Worm (Caenorhabditis elegans) whole organism, L1 larva: ENCODE results near the gene hot-3.

Experiments used
- C16A3.4 ChIP-seq: fragments of 150-350 bp; optimal IDR thresholded peaks from 2 replicates; lab custom pipeline; 2014; ENCODE audit warnings: missing biosample characterization, missing genetic modification characterization
- C34B4.2 ChIP-seq: sonication (generic microtip); optimal IDR thresholded peaks from 2 replicates; lab custom pipeline; 2017; ENCODE audit warnings: mild to moderate bottlenecking, missing genetic modification characterization, missing compliant biosample characterization
- alr-1 ChIP-seq: fragments of 200-800 bp; sonication (Bioruptor generic); optimal IDR thresholded peaks from 2 replicates; lab custom pipeline; 2018; ENCODE audit warnings: borderline replicate concordance, mild to moderate bottlenecking, missing genetic modification characterization, missing compliant biosample characterization
- aly-2 ChIP-seq: fragments of 150-350 bp; optimal IDR thresholded peaks from 2 replicates; lab custom pipeline; 2014; ENCODE audit warnings: missing biosample characterization, missing genetic modification characterization
- ceh-63 ChIP-seq: fragments of 200-800 bp; sonication (Bioruptor generic); optimal IDR thresholded peaks from 2 replicates; lab custom pipeline; 2018; ENCODE audit warnings: mild to moderate bottlenecking, missing genetic modification characterization, missing compliant biosample characterization
- ceh-8 ChIP-seq: fragments of 200-800 bp; sonication (Bioruptor generic); optimal IDR thresholded peaks from 2 replicates; lab custom pipeline; 2018; ENCODE audit warnings: mild to moderate bottlenecking, missing genetic modification characterization, moderate library complexity, missing compliant biosample characterization
- egl-27 ChIP-seq, 2 experiments: fragments of 150-350 bp in 1 of 2; sonication (generic microtip); optimal IDR thresholded peaks; 3 replicates each; lab custom pipeline; 2017 to 2018; ENCODE audit warnings: missing biosample characterization in 2 of 2, missing genetic modification characterization in 2 of 2, missing genetic modification reagents in 2 of 2
- elt-2 ChIP-seq: sonication (generic microtip); optimal IDR thresholded peaks from 2 replicates; lab custom pipeline; 2016; ENCODE audit warnings: missing genetic modification characterization, mild to moderate bottlenecking, inconsistent platforms, missing compliant biosample characterization, missing genetic modification reagents
- fkh-10 ChIP-seq: sonication (generic microtip); optimal IDR thresholded peaks from 2 replicates; lab custom pipeline; 2017; ENCODE audit warnings: missing biosample characterization, missing genetic modification reagents, missing genetic modification characterization
- hlh-4 ChIP-seq: sonication (generic microtip); optimal IDR thresholded peaks from 2 replicates; lab custom pipeline; 2016; ENCODE audit warnings: mild to moderate bottlenecking, missing genetic modification characterization, missing compliant biosample characterization
- hpl-2 ChIP-seq: fragments of 150-350 bp; optimal IDR thresholded peaks from 2 replicates; lab custom pipeline; 2014; ENCODE audit warnings: missing biosample characterization, missing genetic modification reagents, missing genetic modification characterization
- isw-1 ChIP-seq: fragments of 200-800 bp; sonication (Bioruptor generic); IDR thresholded peaks from 2 replicates; pipeline ENCODE4 v1.3.6; 2022; ENCODE audit warnings: missing genetic modification characterization, missing compliant biosample characterization
- jun-1 ChIP-seq: fragments of 150-350 bp; optimal IDR thresholded peaks from 2 replicates; lab custom pipeline; 2014; ENCODE audit warnings: missing biosample characterization, missing genetic modification reagents, missing genetic modification characterization
- lin-13 ChIP-seq: fragments of 150-350 bp; optimal IDR thresholded peaks from 2 replicates; lab custom pipeline; 2014; ENCODE audit warnings: missing biosample characterization, missing genetic modification reagents, missing genetic modification characterization
- lin-14 ChIP-seq: fragments of 200-800 bp; sonication (Bioruptor generic); optimal IDR thresholded peaks from 2 replicates; lab custom pipeline; 2018; ENCODE audit warnings: mild to moderate bottlenecking, missing genetic modification characterization, moderate library complexity, missing compliant biosample characterization
- lin-15B ChIP-seq: fragments of 150-350 bp; sonication (generic microtip); optimal IDR thresholded peaks from 3 replicates; lab custom pipeline; 2014; ENCODE audit warnings: missing biosample characterization, missing genetic modification characterization
- lin-35 ChIP-seq, 2 experiments: fragments of 150-350 bp; optimal IDR thresholded peaks; 2 replicates each; lab custom pipeline; 2014; ENCODE audit warnings: missing biosample characterization in 2 of 2, missing genetic modification characterization in 2 of 2, missing genetic modification reagents in 2 of 2
- lin-39 ChIP-seq: fragments of 150-350 bp; optimal IDR thresholded peaks from 2 replicates; lab custom pipeline; 2014; ENCODE audit warnings: missing biosample characterization, missing genetic modification reagents, missing genetic modification characterization
- lsy-2 ChIP-seq, 2 experiments: fragments of 150-350 bp; optimal IDR thresholded peaks; 2 replicates each; lab custom pipeline; 2014; ENCODE audit warnings: missing biosample characterization in 2 of 2, missing genetic modification characterization in 2 of 2
- mdl-1 ChIP-seq, 2 experiments: fragments of 150-350 bp; optimal IDR thresholded peaks; 2 replicates each; lab custom pipeline; 2014 to 2017; ENCODE audit warnings: missing biosample characterization in 2 of 2, missing genetic modification characterization in 2 of 2, inconsistent platforms in 1 of 2
- mef-2 ChIP-seq: fragments of 150-350 bp; optimal IDR thresholded peaks from 2 replicates; lab custom pipeline; 2014; ENCODE audit warnings: missing biosample characterization, missing genetic modification characterization
- nhr-11 ChIP-seq: fragments of 150-350 bp; optimal IDR thresholded peaks from 2 replicates; lab custom pipeline; 2014; ENCODE audit warnings: missing biosample characterization, missing genetic modification characterization
- nhr-12 ChIP-seq: sonication (generic microtip); optimal IDR thresholded peaks from 2 replicates; lab custom pipeline; 2017; ENCODE audit warnings: missing biosample characterization, missing genetic modification characterization
- nhr-28 ChIP-seq: fragments of 150-350 bp; optimal IDR thresholded peaks from 2 replicates; lab custom pipeline; 2014; ENCODE audit warnings: missing biosample characterization, missing genetic modification characterization
- nhr-85 ChIP-seq: sonication (generic microtip); peaks from one replicate; lab custom pipeline; 2016; ENCODE audit warnings: missing genetic modification characterization, inconsistent platforms, missing compliant biosample characterization
- pag-3 ChIP-seq: sonication (generic microtip); optimal IDR thresholded peaks from 2 replicates; lab custom pipeline; 2017; ENCODE audit warnings: missing genetic modification characterization, mild to moderate bottlenecking, missing compliant biosample characterization, antibody characterized with exemption, borderline replicate concordance; ENCODE audit not compliant: insufficient read depth
- snu-23 ChIP-seq: sonication (generic microtip); optimal IDR thresholded peaks from 2 replicates; lab custom pipeline; 2016; ENCODE audit warnings: missing genetic modification characterization, missing compliant biosample characterization
- sox-4 ChIP-seq: sonication (generic microtip); optimal IDR thresholded peaks from 2 replicates; lab custom pipeline; 2016; ENCODE audit warnings: missing genetic modification characterization, missing compliant biosample characterization
- sptf-1 ChIP-seq: fragments of 150-350 bp; optimal IDR thresholded peaks from 2 replicates; lab custom pipeline; 2014; ENCODE audit warnings: missing biosample characterization, missing genetic modification characterization
- swsn-7 ChIP-seq: sonication (generic microtip); optimal IDR thresholded peaks from 2 replicates; lab custom pipeline; 2016; ENCODE audit warnings: missing genetic modification characterization, missing compliant biosample characterization
- tbx-2 ChIP-seq: sonication (generic microtip); optimal IDR thresholded peaks from 2 replicates; lab custom pipeline; 2016; ENCODE audit warnings: missing genetic modification characterization, missing compliant biosample characterization
- tlp-1 ChIP-seq: fragments of 150-350 bp; optimal IDR thresholded peaks from 2 replicates; lab custom pipeline; 2014; ENCODE audit warnings: missing biosample characterization, missing genetic modification characterization
- unc-130 ChIP-seq: fragments of 150-350 bp; optimal IDR thresholded peaks from 2 replicates; lab custom pipeline; 2017; ENCODE audit warnings: missing biosample characterization, missing genetic modification characterization, inconsistent platforms
- unc-30 ChIP-seq: sonication (generic microtip); optimal IDR thresholded peaks from 2 replicates; lab custom pipeline; 2017; ENCODE audit warnings: missing biosample characterization, missing genetic modification characterization
- unc-62 ChIP-seq: fragments of 150-350 bp; optimal IDR thresholded peaks from 2 replicates; lab custom pipeline; 2014; ENCODE audit warnings: missing biosample characterization, missing genetic modification reagents, missing genetic modification characterization

The hot-3 gene

ce11 chrII:13951986-13952385, 20.1 kb upstream of the hot-3 start:
- TF ChIP-seq pag-3 (no peak), unc-62 (GFP tag; lab: Kevin White, UChicago) (no peak), swsn-7 (tag; lab: Kevin White, UChicago) (no peak), hlh-4 (tag; lab: Kevin White, UChicago) (no peak), ceh-63 (GFP tag; lab: Kevin White, UChicago) (no peak), unc-30 (tag; lab: Kevin White, UChicago) (no peak), lin-35 (GFP tag; optimal IDR thresholded peaks at IDR 0.05; lab: Kevin White, UChicago) (no peak), tlp-1 (no peak), hpl-2 (GFP tag; lab: Kevin White, UChicago) (no peak), nhr-12 (tag; lab: Kevin White, UChicago) (no peak)
- TF ChIP-seq, all 84 proteins: peak for 0

- TF ChIP-seq nhr-85 (tag; lab: Kevin White, UChicago) (peak; percentile 20), alr-1 (tag; lab: Kevin White, UChicago) (no peak), sox-4 (no peak), ceh-8 (no peak), mef-2 (no peak), lin-14 (GFP tag; lab: Kevin White, UChicago) (no peak), sptf-1 (tag; lab: Kevin White, UChicago) (no peak), mdl-1 (tag; optimal IDR thresholded peaks at IDR 0.05; lab: Kevin White, UChicago) (no peak), isw-1 (no peak), C34B4.2 (tag; lab: Kevin White, UChicago) (no peak), elt-2 (tag; lab: Kevin White, UChicago) (peak; percentile 26)
Observed at ce11 chrII:13949290-13949689, 17.4 kb upstream of the hot-3 start, which contains the start of gene sre-44. Gene sre-44, plus strand, starts transcription at chrII:13949590.

- TF ChIP-seq fkh-10 (GFP tag; lab: Kevin White, UChicago) = no peak
- TF ChIP-seq elt-2 (tag; lab: Kevin White, UChicago) = peak; percentile 44
- TF ChIP-seq, all 84 proteins: peak for 1
Observed at ce11 chrII:13945527-13945926, 13.7 kb upstream of the hot-3 start.

ce11 chrII:13939531-13939930, 7.7 kb upstream of the hot-3 start, which contains the start of gene W07G1.1:
Gene W07G1.1, minus strand, starts transcription at chrII:13939631.
- TF ChIP-seq ceh-8 (no peak), aly-2 (tag; lab: Kevin White, UChicago) (no peak), lin-39 (no peak), C16A3.4 (tag; lab: Kevin White, UChicago) (no peak), lin-15B (tag; lab: Kevin White, UChicago) (no peak), nhr-28 (no peak), nhr-85 (tag; lab: Kevin White, UChicago) (no peak), sptf-1 (tag; lab: Kevin White, UChicago) (no peak), snu-23 (GFP tag; lab: Kevin White, UChicago) (no peak), nhr-12 (tag; lab: Kevin White, UChicago) (no peak), nhr-11 (tag; lab: Kevin White, UChicago) (no peak), alr-1 (tag; lab: Kevin White, UChicago) (no peak), lsy-2 (tag; optimal IDR thresholded peaks at IDR 0.05; lab: Kevin White, UChicago) (no peak), egl-27 (tag; optimal IDR thresholded peaks at IDR 0.05; lab: Kevin White, UChicago) (no peak)
- TF ChIP-seq, all 84 proteins: peak for 0

- no peak for TF ChIP-seq pag-3
- no peak for TF ChIP-seq jun-1 (tag; lab: Kevin White, UChicago)
- TF ChIP-seq tbx-2 (tag; lab: Kevin White, UChicago) = no peak
- TF ChIP-seq lin-13 = no peak
- TF ChIP-seq unc-130 (tag; lab: Kevin White, UChicago) = no peak
Observed at ce11 chrII:13938290-13938689, 6.4 kb upstream of the hot-3 start.
